Fruit fly (Drosophila melanogaster) whole organism, embryonic: ENCODE data around the gene ppk11.

Source experiments
- BEAF-32 ChIP-seq: fragments of 200-800 bp; sonication (Bioruptor generic); optimal IDR thresholded peaks from 3 replicates; lab custom pipeline; 2017; ENCODE audit warnings: missing biosample characterization, missing genetic modification characterization, mild to moderate bottlenecking, moderate library complexity, missing genetic modification reagents
- Bgb ChIP-seq: fragments of 200-800 bp; sonication (Bioruptor generic); IDR thresholded peaks from 2 replicates; pipeline ENCODE4 v1.3.6; 2022; ENCODE audit warnings: missing biosample characterization, missing genetic modification characterization; ENCODE audit not compliant: partially characterized antibody
- CG10267 ChIP-seq: fragments of 200-800 bp; sonication (Bioruptor generic); optimal IDR thresholded peaks from 2 replicates; lab custom pipeline; 2018; ENCODE audit warnings: missing biosample characterization, mild to moderate bottlenecking, missing genetic modification characterization, moderate library complexity
- CG10431 ChIP-seq: fragments of 200-800 bp; sonication (Bioruptor generic); optimal IDR thresholded peaks from 3 replicates; lab custom pipeline; 2018; ENCODE audit warnings: missing biosample characterization, mild to moderate bottlenecking, missing genetic modification characterization
- CG12659 ChIP-seq: fragments of 200-800 bp; sonication (Bioruptor generic); optimal IDR thresholded peaks from 3 replicates; lab custom pipeline; 2017; ENCODE audit warnings: mild to moderate bottlenecking, missing biosample characterization, missing genetic modification reagents, missing genetic modification characterization
- CG13287 ChIP-seq: fragments of 200-800 bp; sonication (Bioruptor generic); IDR thresholded peaks from 2 replicates; pipeline ENCODE4 v1.3.6; 2022; ENCODE audit warnings: missing biosample characterization, missing genetic modification characterization; ENCODE audit not compliant: partially characterized antibody
- CG14860 ChIP-seq: fragments of 200-800 bp; sonication (Bioruptor generic); IDR thresholded peaks from 3 replicates; pipeline ENCODE4 v1.3.6; 2022; ENCODE audit warnings: missing biosample characterization, missing genetic modification characterization; ENCODE audit not compliant: partially characterized antibody
- CG15514 ChIP-seq: fragments of 200-800 bp; sonication (Bioruptor generic); optimal IDR thresholded peaks from 3 replicates; lab custom pipeline; 2017; ENCODE audit warnings: missing biosample characterization, missing genetic modification characterization, mild to moderate bottlenecking, moderate library complexity, missing genetic modification reagents
- CG16779 ChIP-seq: fragments of 200-800 bp; sonication (Bioruptor generic); IDR thresholded peaks from 2 replicates; pipeline ENCODE4 v1.3.6; 2022; ENCODE audit warnings: missing biosample characterization, missing genetic modification characterization
- CG17612 ChIP-seq: fragments of 200-800 bp; sonication (Bioruptor generic); IDR thresholded peaks from 2 replicates; pipeline ENCODE4 v1.3.6; 2022; ENCODE audit warnings: missing biosample characterization, missing genetic modification characterization
- CG2116 ChIP-seq: fragments of 200-800 bp; sonication (Bioruptor generic); optimal IDR thresholded peaks from 3 replicates; lab custom pipeline; 2018; ENCODE audit warnings: missing biosample characterization, mild to moderate bottlenecking, missing genetic modification characterization
- CG2712 ChIP-seq: fragments of 200-800 bp; optimal IDR thresholded peaks from 3 replicates; lab custom pipeline; 2019; ENCODE audit warnings: missing biosample characterization, mild to moderate bottlenecking, missing genetic modification characterization, moderate library complexity
- CG42726 ChIP-seq: fragments of 200-800 bp; sonication (Bioruptor generic); IDR thresholded peaks from 2 replicates; pipeline ENCODE4 v1.3.6; 2022; ENCODE audit warnings: missing biosample characterization, missing genetic modification characterization; ENCODE audit not compliant: partially characterized antibody
- CG8290 ChIP-seq, 3 experiments: fragments of 200-800 bp; sonication (Bioruptor generic); optimal IDR thresholded peaks; 2 replicates each; lab custom pipeline; 2016 to 2019; ENCODE audit warnings: missing biosample characterization in 3 of 3, missing genetic modification characterization in 3 of 3, mild to moderate bottlenecking in 2 of 3, moderate library complexity in 1 of 3
- CG9797 ChIP-seq: fragments of 200-800 bp; sonication (Bioruptor generic); optimal IDR thresholded peaks from 3 replicates; lab custom pipeline; 2018; ENCODE audit warnings: missing biosample characterization, mild to moderate bottlenecking, missing genetic modification characterization
- CG9932 ChIP-seq: fragments of 200-800 bp; sonication (Bioruptor generic); IDR thresholded peaks from 2 replicates; pipeline ENCODE4 v1.3.6; 2022; ENCODE audit warnings: missing biosample characterization, missing genetic modification characterization
- Deaf1 ChIP-seq: fragments of 200-800 bp; optimal IDR thresholded peaks from 3 replicates; lab custom pipeline; 2019; ENCODE audit warnings: missing biosample characterization, mild to moderate bottlenecking, missing genetic modification characterization, moderate library complexity
- Dll ChIP-seq: fragments of 200-800 bp; sonication (Bioruptor generic); IDR thresholded peaks from 4 replicates; pipeline ENCODE4 v1.3.6; 2022; ENCODE audit warnings: missing biosample characterization, missing genetic modification characterization; ENCODE audit not compliant: partially characterized antibody
- Dp ChIP-seq: fragments of 200-800 bp; sonication (Bioruptor generic); optimal IDR thresholded peaks from 2 replicates; lab custom pipeline; 2018; ENCODE audit warnings: missing biosample characterization, mild to moderate bottlenecking, missing genetic modification characterization, moderate library complexity
- Dref ChIP-seq: fragments of 200-800 bp; sonication (Bioruptor generic); IDR thresholded peaks from 2 replicates; pipeline ENCODE4 v1.3.6; 2022; ENCODE audit warnings: missing biosample characterization, missing genetic modification characterization
- E2f2 ChIP-seq: fragments of 200-800 bp; sonication (Bioruptor generic); IDR thresholded peaks from 2 replicates; pipeline ENCODE4 v1.3.6; 2022; ENCODE audit warnings: missing biosample characterization, missing genetic modification characterization
- Ets97D ChIP-seq: fragments of 200-800 bp; sonication (Bioruptor generic); optimal IDR thresholded peaks from 3 replicates; lab custom pipeline; 2016; ENCODE audit warnings: missing biosample characterization, missing genetic modification characterization
- HLH4C ChIP-seq: fragments of 200-800 bp; sonication (Bioruptor generic); IDR thresholded peaks from 3 replicates; pipeline ENCODE4 v1.3.6; 2022; ENCODE audit warnings: missing biosample characterization, missing genetic modification characterization; ENCODE audit not compliant: partially characterized antibody
- Lhr ChIP-seq: fragments of 200-800 bp; sonication (Bioruptor generic); optimal IDR thresholded peaks from 3 replicates; lab custom pipeline; 2017; ENCODE audit warnings: mild to moderate bottlenecking, missing biosample characterization, missing genetic modification reagents, missing genetic modification characterization
- MESR4 ChIP-seq: fragments of 200-800 bp; sonication (Bioruptor generic); optimal IDR thresholded peaks from 2 replicates; lab custom pipeline; 2018; ENCODE audit warnings: missing biosample characterization, mild to moderate bottlenecking, missing genetic modification characterization, moderate library complexity
- Myb ChIP-seq: fragments of 200-800 bp; sonication (Bioruptor generic); optimal IDR thresholded peaks from 2 replicates; lab custom pipeline; 2016; ENCODE audit warnings: missing biosample characterization, missing genetic modification characterization
- Nf-YA ChIP-seq: fragments of 200-800 bp; sonication (Bioruptor generic); IDR thresholded peaks from 2 replicates; pipeline ENCODE4 v1.3.6; 2022; ENCODE audit warnings: missing biosample characterization, missing genetic modification characterization
- Opbp ChIP-seq: fragments of 200-800 bp; sonication (Bioruptor generic); IDR thresholded peaks from 3 replicates; pipeline ENCODE4 v1.3.6; 2022; ENCODE audit warnings: missing biosample characterization, missing genetic modification characterization; ENCODE audit not compliant: partially characterized antibody
- Vsx1 ChIP-seq: fragments of 200-800 bp; sonication (Bioruptor generic); optimal IDR thresholded peaks from 2 replicates; lab custom pipeline; 2017; ENCODE audit warnings: missing biosample characterization, mild to moderate bottlenecking, missing genetic modification characterization, missing genetic modification reagents
- YL-1 ChIP-seq: fragments of 200-800 bp; sonication (Bioruptor generic); optimal IDR thresholded peaks from 3 replicates; lab custom pipeline; 2017; ENCODE audit warnings: missing biosample characterization, mild to moderate bottlenecking, missing genetic modification characterization
- bbx ChIP-seq: fragments of 200-800 bp; sonication (Bioruptor generic); IDR thresholded peaks from 2 replicates; pipeline ENCODE4 v1.3.6; 2022; ENCODE audit warnings: missing biosample characterization, missing genetic modification characterization; ENCODE audit not compliant: partially characterized antibody
- ftz-f1 ChIP-seq: fragments of 200-800 bp; sonication (Bioruptor generic); optimal IDR thresholded peaks from 2 replicates; lab custom pipeline; 2016; ENCODE audit warnings: missing biosample characterization, missing genetic modification characterization
- gfzf ChIP-seq: fragments of 200-800 bp; sonication (Bioruptor generic); optimal IDR thresholded peaks from 2 replicates; lab custom pipeline; 2016; ENCODE audit warnings: missing biosample characterization, mild to moderate bottlenecking, missing genetic modification characterization, moderate library complexity
- gsb-n ChIP-seq: fragments of 200-800 bp; sonication (Bioruptor generic); optimal IDR thresholded peaks from 3 replicates; lab custom pipeline; 2018; ENCODE audit warnings: missing biosample characterization, mild to moderate bottlenecking, missing genetic modification characterization
- lbe ChIP-seq: fragments of 200-800 bp; sonication (Bioruptor generic); optimal IDR thresholded peaks from 2 replicates; lab custom pipeline; 2016; ENCODE audit warnings: missing biosample characterization, mild to moderate bottlenecking, missing genetic modification characterization
- nmo ChIP-seq: fragments of 200-800 bp; sonication (Bioruptor generic); optimal IDR thresholded peaks from 2 replicates; lab custom pipeline; 2018; ENCODE audit warnings: missing biosample characterization, mild to moderate bottlenecking, missing genetic modification characterization, moderate library complexity
- p53 ChIP-seq: fragments of 200-800 bp; sonication (Bioruptor generic); optimal IDR thresholded peaks from 2 replicates; lab custom pipeline; 2016; ENCODE audit warnings: missing biosample characterization, missing genetic modification characterization
- phol ChIP-seq: fragments of 200-800 bp; sonication (Bioruptor generic); optimal IDR thresholded peaks from 3 replicates; lab custom pipeline; 2018; ENCODE audit warnings: missing biosample characterization, mild to moderate bottlenecking, missing genetic modification characterization, moderate library complexity
- pzg ChIP-seq: fragments of 200-800 bp; sonication (Bioruptor generic); optimal IDR thresholded peaks from 3 replicates; lab custom pipeline; 2018; ENCODE audit warnings: missing biosample characterization, mild to moderate bottlenecking, missing genetic modification characterization, moderate library complexity
- salm ChIP-seq: fragments of 200-800 bp; sonication (Bioruptor generic); optimal IDR thresholded peaks from 2 replicates; lab custom pipeline; 2018; ENCODE audit warnings: missing biosample characterization, mild to moderate bottlenecking, missing genetic modification characterization
- sens ChIP-seq: fragments of 200-800 bp; sonication (Bioruptor generic); peaks from one replicate; lab custom pipeline; 2016; ENCODE audit warnings: missing biosample characterization, missing genetic modification characterization
- stwl ChIP-seq: fragments of 200-800 bp; sonication (Bioruptor generic); optimal IDR thresholded peaks from 3 replicates; lab custom pipeline; 2018; ENCODE audit warnings: missing biosample characterization, mild to moderate bottlenecking, missing genetic modification characterization, moderate library complexity
- trem ChIP-seq: fragments of 200-800 bp; optimal IDR thresholded peaks from 3 replicates; lab custom pipeline; 2019; ENCODE audit warnings: missing biosample characterization, mild to moderate bottlenecking, missing genetic modification characterization, moderate library complexity
- zen ChIP-seq: fragments of 200-800 bp; sonication (Bioruptor generic); optimal IDR thresholded peaks from 3 replicates; lab custom pipeline; 2018; ENCODE audit warnings: missing biosample characterization, mild to moderate bottlenecking, missing genetic modification characterization, moderate library complexity
- zen2 ChIP-seq: fragments of 200-800 bp; sonication (Bioruptor generic); IDR thresholded peaks from 3 replicates; pipeline ENCODE4 v1.3.6; 2022; ENCODE audit warnings: missing biosample characterization, missing genetic modification characterization; ENCODE audit not compliant: partially characterized antibody

ppk11 gene

DNA sequence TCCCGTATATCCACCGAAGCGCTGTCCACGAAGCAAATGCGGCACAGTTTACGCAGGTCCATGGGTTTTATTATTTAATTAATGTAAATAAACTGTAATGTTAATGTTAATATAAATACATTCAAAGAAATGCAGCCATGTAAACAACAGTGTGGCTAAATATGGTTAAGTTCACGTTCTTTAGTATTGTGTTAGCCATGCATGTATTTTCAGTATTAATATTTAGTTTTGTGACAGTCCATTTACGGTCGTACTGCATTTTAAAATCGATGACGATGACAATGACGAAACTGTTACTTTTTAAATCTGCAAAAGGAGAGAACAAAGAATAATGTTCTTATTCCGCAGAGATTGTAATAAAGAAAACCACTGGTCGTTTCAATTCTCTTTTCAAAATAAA is 18.1 kb upstream of the ppk11 start, which contains the start of gene CG13123:
CG13123 (minus strand) TSS at position 163 of the 400 bp plus-strand sequence.
- TF ChIP-seq CG10431 (peak; percentile 36), CG13287 (GFP tag; lab: Robert Waterston, UW) (peak; percentile 41; the same call in 1 of the 2 replicates), CG2712 (tag; lab: Kevin White, UChicago) (peak; percentile 13), CG42726 (GFP tag; lab: Robert Waterston, UW) (no peak), Nf-YA (GFP tag; lab: Robert Waterston, UW) (no peak), sens (GFP tag; lab: Kevin White, UChicago) (peak; percentile 51), phol (tag; lab: Kevin White, UChicago) (peak; percentile 45), CG15514 (peak; percentile 39), bbx (GFP tag; lab: Robert Waterston, UW) (peak; percentile 37; the same call in 1 of the 2 replicates), Vsx1 (GFP tag; lab: Kevin White, UChicago) (peak; percentile 67), Lhr (peak; percentile 59), CG2116 (GFP tag; lab: Kevin White, UChicago) (peak; percentile 81), CG9932 (GFP tag; lab: Robert Waterston, UW) (no peak), YL-1 (GFP tag; lab: Kevin White, UChicago) (peak; percentile 40), Dp (peak; percentile 57), p53 (GFP tag; lab: Kevin White, UChicago) (no peak), trem (tag; lab: Kevin White, UChicago) (peak; percentile 58), Myb (GFP tag; lab: Kevin White, UChicago) (peak; percentile 93), CG16779 (GFP tag; lab: Robert Waterston, UW) (no peak), salm (tag; lab: Kevin White, UChicago) (no peak), ftz-f1 (GFP tag; lab: Kevin White, UChicago) (no peak), pzg (GFP tag; lab: Kevin White, UChicago) (peak; percentile 83), CG9797 (GFP tag; lab: Kevin White, UChicago) (peak; percentile 72), CG10267 (tag; lab: Kevin White, UChicago) (peak; percentile 23), CG8290 (GFP tag; optimal IDR thresholded peaks at IDR 0.05; lab: Kevin White, UChicago) (no peak), CG8290 (tag; optimal IDR thresholded peaks at IDR 0.05; lab: Kevin White, UChicago) (no peak), BEAF-32 (GFP tag; lab: Kevin White, UChicago) (peak; percentile 33), Bgb (peak; percentile 48), lbe (peak; percentile 5), Dll (0 out of 4 replicates have a peak, but pooled peaks have one; percentile 36), zen2 (GFP tag; lab: Robert Waterston, UW) (no peak), gfzf (peak; percentile 83), CG12659 (GFP tag; lab: Kevin White, UChicago) (peak; percentile 27), E2f2 (GFP tag; lab: Robert Waterston, UW) (peak; percentile 63), nmo (peak; percentile 19), HLH4C (GFP tag; lab: Robert Waterston, UW) (0 out of 3 replicates have a peak, but pooled peaks have one; percentile 8), Deaf1 (tag; lab: Kevin White, UChicago) (no peak), zen (peak; percentile 19), CG14860 (GFP tag; lab: Robert Waterston, UW) (no peak), Ets97D (GFP tag; lab: Kevin White, UChicago) (peak; percentile 46), Dref (GFP tag; lab: Robert Waterston, UW) (peak; percentile 71), CG17612 (GFP tag; lab: Robert Waterston, UW) (no peak), Opbp (GFP tag; lab: Robert Waterston, UW) (0 out of 3 replicates have a peak, but pooled peaks have one; percentile 40), MESR4 (peak; percentile 53), gsb-n (tag; lab: Kevin White, UChicago) (peak; percentile 18), stwl (tag; lab: Kevin White, UChicago) (peak; percentile 97)
- TF ChIP-seq, all 482 proteins: peak for 33
